Fruit fly (Drosophila melanogaster) whole organism, prepupa: ENCODE measurements around the gene CG34417.
A peak's percentile ranks its signal among the peaks of the same experiment; 100 is the strongest.

Experiments used
- Blimp-1 ChIP-seq: fragments of 200-800 bp; sonication (Bioruptor generic); optimal IDR thresholded peaks from 3 replicates; lab custom pipeline; 2017; ENCODE audit warnings: missing biosample characterization, missing genetic modification characterization, mild to moderate bottlenecking, moderate library complexity, missing genetic modification reagents
- CG10631 ChIP-seq: fragments of 200-800 bp; sonication (Bioruptor generic); optimal IDR thresholded peaks from 2 replicates; lab custom pipeline; 2016; ENCODE audit warnings: missing biosample characterization, missing genetic modification characterization
- CG10669 ChIP-seq: fragments of 200-800 bp; sonication (Bioruptor generic); optimal IDR thresholded peaks from 3 replicates; lab custom pipeline; 2018; ENCODE audit warnings: missing biosample characterization, mild to moderate bottlenecking, missing genetic modification characterization, moderate library complexity
- CG11294 ChIP-seq: fragments of 200-800 bp; sonication (Bioruptor generic); IDR thresholded peaks from 2 replicates; pipeline ENCODE4 v1.3.6; 2022; ENCODE audit warnings: missing biosample characterization, missing genetic modification characterization
- CG11762 ChIP-seq: fragments of 200-800 bp; sonication (Bioruptor generic); optimal IDR thresholded peaks from 3 replicates; lab custom pipeline; 2016; ENCODE audit warnings: missing biosample characterization, missing genetic modification characterization; ENCODE audit not compliant: insufficient read depth
- CG11902 ChIP-seq: fragments of 200-800 bp; sonication (Bioruptor generic); optimal IDR thresholded peaks from 3 replicates; lab custom pipeline; 2016; ENCODE audit warnings: missing biosample characterization, missing genetic modification characterization
- CG15336 ChIP-seq: fragments of 200-800 bp; sonication (Bioruptor generic); IDR thresholded peaks from 2 replicates; pipeline ENCODE4 v1.3.6; 2022; ENCODE audit warnings: missing biosample characterization, missing genetic modification characterization
- CG1621 ChIP-seq: fragments of 200-800 bp; sonication (Bioruptor generic); optimal IDR thresholded peaks from 3 replicates; lab custom pipeline; 2018; ENCODE audit warnings: missing biosample characterization, mild to moderate bottlenecking, missing genetic modification characterization
- CG16779 ChIP-seq: fragments of 200-800 bp; sonication (Bioruptor generic); optimal IDR thresholded peaks from 3 replicates; lab custom pipeline; 2017; ENCODE audit warnings: missing biosample characterization, mild to moderate bottlenecking, missing genetic modification characterization
- CG3032 ChIP-seq: fragments of 200-800 bp; optimal IDR thresholded peaks from 2 replicates; lab custom pipeline; 2019; ENCODE audit warnings: missing biosample characterization, mild to moderate bottlenecking, missing genetic modification characterization, moderate library complexity
- CG31627 ChIP-seq: fragments of 200-800 bp; sonication (Bioruptor generic); optimal IDR thresholded peaks from 3 replicates; lab custom pipeline; 2016; ENCODE audit warnings: missing biosample characterization, missing genetic modification characterization
- CG34406 ChIP-seq: fragments of 200-800 bp; sonication (Bioruptor generic); optimal IDR thresholded peaks from 3 replicates; lab custom pipeline; 2016; ENCODE audit warnings: missing biosample characterization, missing genetic modification characterization
- CG3919 ChIP-seq: fragments of 200-800 bp; sonication (Bioruptor generic); optimal IDR thresholded peaks from 3 replicates; lab custom pipeline; 2016; ENCODE audit warnings: missing biosample characterization, missing genetic modification characterization
- CG4318 ChIP-seq: fragments of 200-800 bp; sonication (Bioruptor generic); optimal IDR thresholded peaks from 3 replicates; lab custom pipeline; 2017; ENCODE audit warnings: missing biosample characterization, mild to moderate bottlenecking, missing genetic modification characterization
- CG6163 ChIP-seq: fragments of 200-800 bp; sonication (Bioruptor generic); IDR thresholded peaks from 3 replicates; pipeline ENCODE4 v1.3.6; 2022; ENCODE audit warnings: missing biosample characterization, missing genetic modification characterization
- CG6276 ChIP-seq: fragments of 200-800 bp; sonication (Bioruptor generic); optimal IDR thresholded peaks from 2 replicates; lab custom pipeline; 2017; ENCODE audit warnings: missing biosample characterization, mild to moderate bottlenecking, missing genetic modification characterization
- CG6792 ChIP-seq: fragments of 200-800 bp; sonication (Bioruptor generic); optimal IDR thresholded peaks from 3 replicates; lab custom pipeline; 2016; ENCODE audit warnings: missing biosample characterization, missing genetic modification characterization
- CG6808 ChIP-seq: fragments of 200-800 bp; sonication (Bioruptor generic); optimal IDR thresholded peaks from 3 replicates; lab custom pipeline; 2017; ENCODE audit warnings: missing biosample characterization, missing genetic modification characterization, mild to moderate bottlenecking, moderate library complexity, missing genetic modification reagents
- CG6854 ChIP-seq: fragments of 200-800 bp; sonication (Bioruptor generic); optimal IDR thresholded peaks from 2 replicates; lab custom pipeline; 2017; ENCODE audit warnings: missing biosample characterization, mild to moderate bottlenecking, missing genetic modification characterization
- CG7368 ChIP-seq: fragments of 200-800 bp; sonication (Bioruptor generic); optimal IDR thresholded peaks from 3 replicates; lab custom pipeline; 2016; ENCODE audit warnings: missing biosample characterization, missing genetic modification characterization
- CG8119 ChIP-seq: fragments of 200-800 bp; sonication (Bioruptor generic); IDR thresholded peaks from 3 replicates; pipeline ENCODE4 v1.3.6; 2022; ENCODE audit warnings: missing biosample characterization, missing genetic modification characterization
- CG8632 ChIP-seq: fragments of 200-800 bp; sonication (Bioruptor generic); optimal IDR thresholded peaks from 3 replicates; lab custom pipeline; 2016; ENCODE audit warnings: missing biosample characterization, missing genetic modification characterization
- CG9139 ChIP-seq: fragments of 200-800 bp; sonication (Bioruptor generic); optimal IDR thresholded peaks from 3 replicates; lab custom pipeline; 2017; ENCODE audit warnings: missing biosample characterization, mild to moderate bottlenecking, missing genetic modification characterization
- Eip75B ChIP-seq: fragments of 200-800 bp; sonication (Bioruptor generic); optimal IDR thresholded peaks from 3 replicates; lab custom pipeline; 2016; ENCODE audit warnings: missing biosample characterization, missing genetic modification characterization
- Eip78C ChIP-seq: fragments of 200-800 bp; sonication (Bioruptor generic); peaks from one replicate; lab custom pipeline; 2016; ENCODE audit warnings: missing biosample characterization, missing genetic modification characterization
- Eip93F ChIP-seq: fragments of 200-800 bp; sonication (Bioruptor generic); optimal IDR thresholded peaks from 2 replicates; lab custom pipeline; 2016; ENCODE audit warnings: missing biosample characterization, mild to moderate bottlenecking, missing genetic modification characterization
- Hr38 ChIP-seq: sonication (Bioruptor generic); optimal IDR thresholded peaks from 2 replicates; lab custom pipeline; 2016; ENCODE audit warnings: missing biosample characterization, missing genetic modification characterization
- Hr4 ChIP-seq: fragments of 200-800 bp; sonication (Bioruptor generic); optimal IDR thresholded peaks from 3 replicates; lab custom pipeline; 2016; ENCODE audit warnings: missing biosample characterization, missing genetic modification characterization
- Lpt ChIP-seq: fragments of 200-800 bp; sonication (Bioruptor generic); optimal IDR thresholded peaks from 3 replicates; lab custom pipeline; 2016; ENCODE audit warnings: missing biosample characterization, missing genetic modification characterization
- Met ChIP-seq: fragments of 200-800 bp; sonication (Bioruptor generic); optimal IDR thresholded peaks from 3 replicates; lab custom pipeline; 2016; ENCODE audit warnings: missing biosample characterization, missing genetic modification characterization
- Smox ChIP-seq: fragments of 200-800 bp; sonication (Bioruptor generic); optimal IDR thresholded peaks from 3 replicates; lab custom pipeline; 2016; ENCODE audit warnings: missing biosample characterization, missing genetic modification characterization
- Sox15 ChIP-seq: fragments of 200-800 bp; sonication (Bioruptor generic); optimal IDR thresholded peaks from 3 replicates; lab custom pipeline; 2016; ENCODE audit warnings: missing biosample characterization, missing genetic modification characterization
- achi ChIP-seq: fragments of 200-800 bp; sonication (Bioruptor generic); optimal IDR thresholded peaks from 3 replicates; lab custom pipeline; 2016; ENCODE audit warnings: missing biosample characterization, missing genetic modification characterization
- acj6 ChIP-seq: fragments of 200-800 bp; sonication (Bioruptor generic); optimal IDR thresholded peaks from 3 replicates; lab custom pipeline; 2016; ENCODE audit warnings: missing biosample characterization, missing genetic modification characterization
- cyc ChIP-seq: fragments of 200-800 bp; sonication (Bioruptor generic); optimal IDR thresholded peaks from 3 replicates; lab custom pipeline; 2016; ENCODE audit warnings: missing biosample characterization, missing genetic modification characterization
- dac ChIP-seq: fragments of 200-800 bp; sonication (Bioruptor generic); optimal IDR thresholded peaks from 2 replicates; lab custom pipeline; 2017; ENCODE audit warnings: missing biosample characterization, mild to moderate bottlenecking, missing genetic modification characterization
- dsx ChIP-seq: fragments of 200-800 bp; optimal IDR thresholded peaks from 3 replicates; lab custom pipeline; 2019; ENCODE audit warnings: missing biosample characterization, mild to moderate bottlenecking, missing genetic modification characterization, moderate library complexity; ENCODE audit not compliant: poor library complexity, severe bottlenecking
- eg ChIP-seq: fragments of 200-800 bp; sonication (Bioruptor generic); IDR thresholded peaks from 3 replicates; pipeline ENCODE4 v1.3.6; 2022; ENCODE audit warnings: missing biosample characterization, missing genetic modification characterization
- esn ChIP-seq: fragments of 200-800 bp; sonication (Bioruptor generic); optimal IDR thresholded peaks from 2 replicates; lab custom pipeline; 2016; ENCODE audit warnings: missing biosample characterization, mild to moderate bottlenecking, missing genetic modification characterization, moderate library complexity
- fd59A ChIP-seq: fragments of 200-800 bp; sonication (Bioruptor generic); optimal IDR thresholded peaks from 2 replicates; lab custom pipeline; 2017; ENCODE audit warnings: missing biosample characterization, mild to moderate bottlenecking, missing genetic modification characterization, missing genetic modification reagents
- fkh ChIP-seq: fragments of 200-800 bp; sonication (Bioruptor generic); optimal IDR thresholded peaks from 3 replicates; lab custom pipeline; 2017; ENCODE audit warnings: missing biosample characterization, mild to moderate bottlenecking, missing genetic modification characterization, moderate library complexity
- lz ChIP-seq: fragments of 200-800 bp; sonication (Bioruptor generic); optimal IDR thresholded peaks from 3 replicates; lab custom pipeline; 2016; ENCODE audit warnings: missing biosample characterization, missing genetic modification characterization
- net ChIP-seq: fragments of 200-800 bp; sonication (Bioruptor generic); optimal IDR thresholded peaks from 3 replicates; lab custom pipeline; 2016; ENCODE audit warnings: missing biosample characterization, missing genetic modification characterization
- pdm3 ChIP-seq: fragments of 200-800 bp; sonication (Bioruptor generic); optimal IDR thresholded peaks from 3 replicates; lab custom pipeline; 2016; ENCODE audit warnings: missing biosample characterization, missing genetic modification characterization
- salr ChIP-seq, 2 experiments: fragments of 200-800 bp; sonication (Bioruptor generic); optimal IDR thresholded peaks; 3 replicates each; lab custom pipeline; 2016 to 2018; ENCODE audit warnings: missing biosample characterization in 2 of 2, missing genetic modification characterization in 2 of 2, mild to moderate bottlenecking in 1 of 2
- spab ChIP-seq: fragments of 200-800 bp; sonication (Bioruptor generic); optimal IDR thresholded peaks from 2 replicates; lab custom pipeline; 2017; ENCODE audit warnings: missing biosample characterization, mild to moderate bottlenecking, missing genetic modification characterization, missing genetic modification reagents
- ss ChIP-seq, 2 experiments: fragments of 200-800 bp; sonication (Bioruptor generic); optimal IDR thresholded peaks; 2 replicates in 1 of 2; 3 replicates in 1 of 2; lab custom pipeline; 2017 to 2018; ENCODE audit warnings: mild to moderate bottlenecking in 2 of 2, missing biosample characterization in 2 of 2, missing genetic modification characterization in 2 of 2, moderate library complexity in 1 of 2
- svp ChIP-seq: fragments of 200-800 bp; sonication (Bioruptor generic); peaks from one replicate; lab custom pipeline; 2016; ENCODE audit warnings: missing biosample characterization, missing genetic modification characterization
- topi ChIP-seq: fragments of 200-800 bp; sonication (Bioruptor generic); optimal IDR thresholded peaks from 3 replicates; lab custom pipeline; 2016; ENCODE audit warnings: missing biosample characterization, missing genetic modification characterization
- vri ChIP-seq: fragments of 200-800 bp; sonication (Bioruptor generic); optimal IDR thresholded peaks from 3 replicates; lab custom pipeline; 2016; ENCODE audit warnings: missing biosample characterization, mild to moderate bottlenecking, missing genetic modification characterization

Gene CG34417

DNA sequence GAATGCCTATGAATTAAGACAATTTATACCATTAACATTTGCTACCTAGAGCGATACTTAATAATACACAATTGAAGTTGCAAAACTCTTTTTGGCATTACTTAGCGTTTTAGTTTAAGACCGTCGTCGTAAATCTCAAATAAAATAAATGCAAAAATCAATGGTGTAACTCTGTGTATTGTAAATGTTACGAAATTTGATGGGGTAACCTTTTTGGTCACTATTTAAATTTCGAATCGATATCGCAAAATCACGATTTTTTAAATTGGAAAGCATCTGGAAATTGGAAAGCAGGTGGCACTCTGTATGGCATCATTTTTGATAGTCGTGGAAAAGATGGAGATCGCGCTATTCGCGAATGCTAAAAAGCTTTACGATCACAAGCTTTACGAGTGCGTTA, 56.2 kb downstream of the CG34417 start, which contains the start of gene APC7:
Gene APC7 (plus strand): TSS at position 301 of the 400 bp plus-strand sequence.
- no peak for TF ChIP-seq ss (GFP tag; optimal IDR thresholded peaks at IDR 0.05; lab: Kevin White, UChicago)
- TF ChIP-seq CG34406 (GFP tag; lab: Kevin White, UChicago), result no peak
- TF ChIP-seq eg, result no peak

DNA sequence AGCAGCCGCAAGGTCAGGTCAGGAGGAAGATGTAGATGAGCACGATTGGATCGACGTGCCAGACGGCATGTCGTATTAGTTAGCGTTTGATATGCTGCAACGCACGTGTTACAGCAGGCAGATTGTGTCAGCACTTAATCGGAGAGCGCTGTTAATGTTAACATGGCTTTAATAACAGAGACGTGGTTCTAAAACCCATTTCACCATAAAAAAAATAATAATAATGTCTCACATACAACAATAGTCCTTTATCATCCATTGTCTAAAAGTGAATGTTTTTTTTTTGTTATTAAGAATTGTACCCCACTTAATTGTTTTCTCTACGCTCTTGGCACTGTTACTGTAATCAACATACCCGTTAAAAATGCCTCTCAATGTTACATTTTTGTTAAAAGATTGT, 58.7 kb downstream of the CG34417 start:
- TF ChIP-seq dac (GFP tag; lab: Kevin White, UChicago) (no peak), CG10631 (GFP tag; lab: Kevin White, UChicago) (peak; percentile 36), CG6854 (peak; percentile 82), CG16779 (tag; lab: Kevin White, UChicago) (peak; percentile 86), topi (GFP tag; lab: Kevin White, UChicago) (peak; percentile 97), pdm3 (GFP tag; lab: Kevin White, UChicago) (no peak), vri (GFP tag; lab: Kevin White, UChicago) (no peak), CG31627 (GFP tag; lab: Kevin White, UChicago) (no peak), CG3032 (tag; lab: Kevin White, UChicago) (peak; percentile 80), dsx (GFP tag; lab: Kevin White, UChicago) (peak; percentile 59), CG34406 (GFP tag; lab: Kevin White, UChicago) (no peak), Met (GFP tag; lab: Kevin White, UChicago) (peak; percentile 97), svp (peak; percentile 98), achi (GFP tag; lab: Kevin White, UChicago) (no peak), CG7368 (GFP tag; lab: Kevin White, UChicago) (peak; percentile 95), CG1621 (peak; percentile 67), CG11902 (GFP tag; lab: Kevin White, UChicago) (peak; percentile 96), lz (peak; percentile 88), cyc (GFP tag; lab: Kevin White, UChicago) (peak; percentile 96), eg (peak; percentile 99), CG11294 (peak; percentile 98), Lpt (GFP tag; lab: Kevin White, UChicago) (no peak), Eip75B (peak; percentile 90), Hr38 (GFP tag; lab: Kevin White, UChicago) (no peak), CG6163 (peak; percentile 99), esn (no peak), Sox15 (GFP tag; lab: Kevin White, UChicago) (no peak), Blimp-1 (peak; percentile 85), Eip93F (GFP tag; lab: Kevin White, UChicago) (peak; percentile 75), spab (GFP tag; lab: Kevin White, UChicago) (peak; percentile 87), fd59A (GFP tag; lab: Kevin White, UChicago) (no peak), CG4318 (GFP tag; lab: Kevin White, UChicago) (no peak), CG6792 (GFP tag; lab: Kevin White, UChicago) (no peak), CG8632 (GFP tag; lab: Kevin White, UChicago) (no peak), CG6808 (GFP tag; lab: Kevin White, UChicago) (peak; percentile 78), fkh (GFP tag; lab: Kevin White, UChicago) (no peak), CG15336 (GFP tag; lab: Robert Waterston, UW) (peak; percentile 81), salr (GFP tag; optimal IDR thresholded peaks at IDR 0.05; lab: Kevin White, UChicago) (peak in 1 of 2 experiments; percentile 55), CG9139 (peak; percentile 86), CG8119 (no peak), CG10669 (GFP tag; lab: Kevin White, UChicago) (peak; percentile 95), Hr4 (GFP tag; lab: Kevin White, UChicago) (peak; percentile 94), net (GFP tag; lab: Kevin White, UChicago) (peak; percentile 41), Smox (GFP tag; lab: Kevin White, UChicago) (no peak), Eip78C (GFP tag; lab: Kevin White, UChicago) (peak; percentile 98), CG6276 (GFP tag; lab: Kevin White, UChicago) (peak; percentile 95), CG11762 (GFP tag; lab: Kevin White, UChicago) (peak; percentile 95), acj6 (GFP tag; lab: Kevin White, UChicago) (no peak), CG3919 (GFP tag; lab: Kevin White, UChicago) (peak; percentile 97)
